Worm (Caenorhabditis elegans): ENCODE data around the gene pud-4.

pud-4 gene

ce11 chrV:2338538-2338937, 12.1 kb downstream of the pud-4 start, which contains the start of gene irld-29:
TSS of gene irld-29 (minus strand) at chrV:2338638.
- TF ChIP-seq cog-1 (tag; optimal IDR thresholded peaks at IDR 0.05) (no peak), ztf-29 (GFP tag; IDR thresholded peaks at IDR 0.05) (no peak), flt-1 (GFP tag; IDR thresholded peaks at IDR 0.05) (no peak), T22C8.4 (GFP tag; IDR thresholded peaks at IDR 0.05) (no peak), med-1 (GFP tag; optimal IDR thresholded peaks at IDR 0.05; ENCODE audit: insufficient read depth) (no peak), ztf-23 (GFP tag; IDR thresholded peaks at IDR 0.05) (no peak), tab-1 (GFP tag; IDR thresholded peaks at IDR 0.05) (no peak), klf-2 (GFP tag; conservative IDR thresholded peaks at IDR 0.05) (no peak), ref-1 (GFP tag; conservative IDR thresholded peaks at IDR 0.05) (no peak)

- TF ChIP-seq flt-1 (GFP tag; IDR thresholded peaks at IDR 0.05) (no peak), klf-2 (GFP tag; conservative IDR thresholded peaks at IDR 0.05) (no peak), cog-1 (tag; optimal IDR thresholded peaks at IDR 0.05) (no peak), med-1 (GFP tag; optimal IDR thresholded peaks at IDR 0.05; ENCODE audit: insufficient read depth) (no peak), ztf-29 (GFP tag; IDR thresholded peaks at IDR 0.05) (no peak), ztf-23 (GFP tag; IDR thresholded peaks at IDR 0.05) (no peak), tab-1 (GFP tag; IDR thresholded peaks at IDR 0.05) (no peak), ref-1 (GFP tag; conservative IDR thresholded peaks at IDR 0.05) (no peak), T22C8.4 (GFP tag; IDR thresholded peaks at IDR 0.05) (no peak)
These were observed 14.8 kb downstream of the pud-4 start, which contains the start of gene irld-30 for ce11 chrV:2341285-2341684. TSS of gene irld-30 (minus strand) at chrV:2341385.

ce11 chrV:2342083-2342482, 15.6 kb downstream of the pud-4 start:
- TF ChIP-seq klf-2 (GFP tag; conservative IDR thresholded peaks at IDR 0.05) (no peak), flt-1 (GFP tag; IDR thresholded peaks at IDR 0.05) (no peak), cog-1 (tag; optimal IDR thresholded peaks at IDR 0.05) (no peak), tab-1 (GFP tag; IDR thresholded peaks at IDR 0.05) (no peak), med-1 (GFP tag; optimal IDR thresholded peaks at IDR 0.05; ENCODE audit: insufficient read depth) (no peak), ref-1 (GFP tag; conservative IDR thresholded peaks at IDR 0.05) (no peak)

- TF ChIP-seq ztf-23 (GFP tag; IDR thresholded peaks at IDR 0.05) (no peak), tab-1 (GFP tag; IDR thresholded peaks at IDR 0.05) (no peak), ref-1 (GFP tag; conservative IDR thresholded peaks at IDR 0.05) (no peak), ztf-29 (GFP tag; IDR thresholded peaks at IDR 0.05) (no peak), klf-2 (GFP tag; conservative IDR thresholded peaks at IDR 0.05) (no peak), flt-1 (GFP tag; IDR thresholded peaks at IDR 0.05) (no peak), T22C8.4 (GFP tag; IDR thresholded peaks at IDR 0.05) (no peak), med-1 (GFP tag; optimal IDR thresholded peaks at IDR 0.05; ENCODE audit: insufficient read depth) (no peak), cog-1 (tag; optimal IDR thresholded peaks at IDR 0.05) (no peak)
These were observed 17.1 kb downstream of the pud-4 start for ce11 chrV:2343572-2343971.

Measured in whole organism, midembryonic.